Fruit fly (Drosophila melanogaster) whole organism, embryonic: ENCODE results near the gene scpr-B.

Source experiments
- Awh ChIP-seq: fragments of 200-800 bp; sonication (Bioruptor generic); IDR thresholded peaks from 2 replicates; pipeline ENCODE4, ENCODE4 v1.3.6; 2022; ENCODE audit warnings: missing biosample characterization, missing genetic modification characterization
- BEAF-32 ChIP-seq: fragments of 200-800 bp; sonication (Bioruptor generic); optimal IDR thresholded peaks from 3 replicates; lab custom pipeline; 2017; ENCODE audit warnings: missing biosample characterization, missing genetic modification characterization, mild to moderate bottlenecking, moderate library complexity, missing genetic modification reagents
- CG1233 ChIP-seq: fragments of 200-800 bp; sonication (Bioruptor generic); optimal IDR thresholded peaks from 4 replicates; lab custom pipeline; 2018; ENCODE audit warnings: missing biosample characterization, mild to moderate bottlenecking, missing genetic modification characterization
- CG12942 ChIP-seq: fragments of 200-800 bp; sonication (Bioruptor generic); optimal IDR thresholded peaks from 3 replicates; lab custom pipeline; 2016; ENCODE audit warnings: missing biosample characterization, missing genetic modification characterization
- CG13775 ChIP-seq: fragments of 200-800 bp; sonication (Bioruptor generic); optimal IDR thresholded peaks from 3 replicates; lab custom pipeline; 2017; ENCODE audit warnings: missing biosample characterization, mild to moderate bottlenecking, missing genetic modification characterization
- CG14050 ChIP-seq: fragments of 200-800 bp; sonication (Bioruptor generic); IDR thresholded peaks from 3 replicates; pipeline ENCODE4 v1.3.6; 2022; ENCODE audit warnings: missing biosample characterization, missing genetic modification characterization
- CG15011 ChIP-seq: fragments of 200-800 bp; sonication (Bioruptor generic); optimal IDR thresholded peaks from 3 replicates; lab custom pipeline; 2018; ENCODE audit warnings: missing biosample characterization, mild to moderate bottlenecking, missing genetic modification characterization
- CG1529 ChIP-seq: fragments of 200-800 bp; sonication (Bioruptor generic); optimal IDR thresholded peaks from 3 replicates; lab custom pipeline; 2018; ENCODE audit warnings: missing biosample characterization, missing genetic modification characterization
- CG15479 ChIP-seq: fragments of 200-800 bp; sonication (Bioruptor generic); optimal IDR thresholded peaks from 3 replicates; lab custom pipeline; 2019; ENCODE audit warnings: missing biosample characterization, mild to moderate bottlenecking, missing genetic modification characterization, moderate library complexity
- CG17328 ChIP-seq: fragments of 200-800 bp; sonication (Bioruptor generic); IDR thresholded peaks from 2 replicates; pipeline ENCODE4 v1.3.6; 2022; ENCODE audit warnings: missing biosample characterization, missing genetic modification characterization
- CG1792 ChIP-seq: fragments of 200-800 bp; sonication (Bioruptor generic); optimal IDR thresholded peaks from 2 replicates; lab custom pipeline; 2016; ENCODE audit warnings: missing biosample characterization, missing genetic modification characterization
- CG18476 ChIP-seq: fragments of 200-800 bp; sonication (Bioruptor generic); optimal IDR thresholded peaks from 2 replicates; lab custom pipeline; 2016; ENCODE audit warnings: missing biosample characterization, mild to moderate bottlenecking, missing genetic modification characterization
- CG18764 ChIP-seq: fragments of 200-800 bp; sonication (Bioruptor generic); optimal IDR thresholded peaks from 3 replicates; lab custom pipeline; 2016; ENCODE audit warnings: missing biosample characterization, missing genetic modification characterization
- CG3407 ChIP-seq: fragments of 200-800 bp; sonication (Bioruptor generic); optimal IDR thresholded peaks from 2 replicates; lab custom pipeline; 2018; ENCODE audit warnings: missing biosample characterization, mild to moderate bottlenecking, missing genetic modification characterization
- CG3838 ChIP-seq: fragments of 200-800 bp; sonication (Bioruptor generic); optimal IDR thresholded peaks from 3 replicates; lab custom pipeline; 2016; ENCODE audit warnings: missing biosample characterization, missing genetic modification characterization
- CG42726 ChIP-seq: fragments of 200-800 bp; sonication (Bioruptor generic); IDR thresholded peaks from 2 replicates; pipeline ENCODE4 v1.3.6; 2022; ENCODE audit warnings: missing biosample characterization, missing genetic modification characterization; ENCODE audit not compliant: partially characterized antibody
- CG43689 ChIP-seq: fragments of 200-800 bp; sonication (Bioruptor generic); IDR thresholded peaks from 2 replicates; pipeline ENCODE4 v1.3.6; 2022; ENCODE audit warnings: missing biosample characterization, missing genetic modification characterization
- CG5953 ChIP-seq: fragments of 200-800 bp; sonication (Bioruptor generic); IDR thresholded peaks from 2 replicates; pipeline ENCODE4 v1.3.6; 2022; ENCODE audit warnings: missing biosample characterization, missing genetic modification characterization
- CG6854 ChIP-seq: fragments of 200-800 bp; sonication (Bioruptor generic); optimal IDR thresholded peaks from 3 replicates; lab custom pipeline; 2017; ENCODE audit warnings: missing biosample characterization, mild to moderate bottlenecking, missing genetic modification characterization
- CG9215 ChIP-seq: fragments of 200-800 bp; sonication (Bioruptor generic); IDR thresholded peaks from 2 replicates; pipeline ENCODE4 v1.3.6; 2022; ENCODE audit warnings: missing biosample characterization, missing genetic modification characterization
- CG9817 ChIP-seq: fragments of 200-800 bp; sonication (Bioruptor generic); optimal IDR thresholded peaks from 2 replicates; lab custom pipeline; 2018; ENCODE audit warnings: missing biosample characterization, mild to moderate bottlenecking, missing genetic modification characterization, moderate library complexity
- E2f2 ChIP-seq: fragments of 200-800 bp; sonication (Bioruptor generic); IDR thresholded peaks from 2 replicates; pipeline ENCODE4 v1.3.6; 2022; ENCODE audit warnings: missing biosample characterization, missing genetic modification characterization
- GATAe ChIP-seq: fragments of 200-800 bp; sonication (Bioruptor generic); conservative IDR thresholded peaks from 2 replicates; pipeline ENCODE4 v1.3.6; 2022; ENCODE audit warnings: missing biosample characterization, missing genetic modification characterization
- Hand ChIP-seq: fragments of 200-800 bp; sonication (Bioruptor generic); optimal IDR thresholded peaks from 2 replicates; lab custom pipeline; 2017; ENCODE audit warnings: mild to moderate bottlenecking, missing biosample characterization, missing genetic modification reagents, missing genetic modification characterization
- Hsf ChIP-seq: fragments of 200-800 bp; sonication (Bioruptor generic); optimal IDR thresholded peaks from 3 replicates; lab custom pipeline; 2016; ENCODE audit warnings: missing biosample characterization, missing genetic modification characterization
- Kr ChIP-seq: fragments of 200-800 bp; sonication (Bioruptor generic); optimal IDR thresholded peaks from 2 replicates; lab custom pipeline; 2017; ENCODE audit warnings: missing biosample characterization, mild to moderate bottlenecking, missing genetic modification characterization
- Mad ChIP-seq: fragments of 200-800 bp; sonication (Bioruptor generic); optimal IDR thresholded peaks from 2 replicates; lab custom pipeline; 2016; ENCODE audit warnings: missing biosample characterization, missing genetic modification characterization
- Myb ChIP-seq: fragments of 200-800 bp; sonication (Bioruptor generic); optimal IDR thresholded peaks from 2 replicates; lab custom pipeline; 2016; ENCODE audit warnings: missing biosample characterization, missing genetic modification characterization
- NC2α ChIP-seq: fragments of 200-800 bp; sonication (Bioruptor generic); optimal IDR thresholded peaks from 2 replicates; lab custom pipeline; 2016; ENCODE audit warnings: missing biosample characterization, missing genetic modification characterization
- Nf-YB ChIP-seq: fragments of 200-800 bp; sonication (Bioruptor generic); optimal IDR thresholded peaks from 3 replicates; lab custom pipeline; 2019; ENCODE audit warnings: missing biosample characterization, mild to moderate bottlenecking, missing genetic modification characterization, moderate library complexity
- Oli ChIP-seq: fragments of 200-800 bp; sonication (Bioruptor generic); optimal IDR thresholded peaks from 2 replicates; lab custom pipeline; 2018; ENCODE audit warnings: missing biosample characterization, mild to moderate bottlenecking, missing genetic modification characterization, moderate library complexity
- Ravus ChIP-seq: fragments of 200-800 bp; sonication (Bioruptor generic); IDR thresholded peaks from 2 replicates; pipeline ENCODE4 v1.3.6; 2022; ENCODE audit warnings: missing biosample characterization, missing genetic modification characterization
- Stat92E ChIP-seq, 3 experiments: fragments of >200 bp in 2 of 3; fragments of 200-800 bp in 1 of 3; sonication (Bioruptor generic) in 1 of 3; optimal IDR thresholded peaks; 2 replicates each; lab custom pipeline; 2017 to 2019; ENCODE audit warnings: missing biosample characterization in 3 of 3, missing genetic modification characterization in 3 of 3, mild to moderate bottlenecking in 1 of 3, moderate library complexity in 1 of 3
- Xbp1 ChIP-seq: fragments of 200-800 bp; sonication (Bioruptor generic); optimal IDR thresholded peaks from 3 replicates; lab custom pipeline; 2016; ENCODE audit warnings: missing biosample characterization, mild to moderate bottlenecking, missing genetic modification characterization
- YL-1 ChIP-seq: fragments of 200-800 bp; sonication (Bioruptor generic); optimal IDR thresholded peaks from 3 replicates; lab custom pipeline; 2017; ENCODE audit warnings: missing biosample characterization, mild to moderate bottlenecking, missing genetic modification characterization
- ap ChIP-seq: fragments of 200-800 bp; sonication (Bioruptor generic); IDR thresholded peaks from 2 replicates; pipeline ENCODE4 v1.3.6; 2022; ENCODE audit warnings: missing biosample characterization, missing genetic modification characterization
- bigmax ChIP-seq: fragments of 200-800 bp; sonication (Bioruptor generic); optimal IDR thresholded peaks from 2 replicates; lab custom pipeline; 2018; ENCODE audit warnings: missing biosample characterization, mild to moderate bottlenecking, missing genetic modification characterization
- dpn ChIP-seq, 2 experiments: fragments of 200-800 bp; sonication (Bioruptor generic); optimal IDR thresholded peaks; 3 replicates each; lab custom pipeline; 2016; ENCODE audit warnings: missing biosample characterization in 2 of 2, missing genetic modification characterization in 2 of 2
- gcm ChIP-seq: fragments of 200-800 bp; sonication (Bioruptor generic); optimal IDR thresholded peaks from 2 replicates; lab custom pipeline; 2019; ENCODE audit warnings: missing biosample characterization, mild to moderate bottlenecking, missing genetic modification characterization, moderate library complexity
- insv ChIP-seq, 2 experiments: fragments of 200-800 bp; sonication (Bioruptor generic); optimal IDR thresholded peaks; 3 replicates each; lab custom pipeline; 2016 to 2018; ENCODE audit warnings: missing biosample characterization in 2 of 2, missing genetic modification characterization in 2 of 2
- klu ChIP-seq: fragments of 200-800 bp; sonication (Bioruptor generic); IDR thresholded peaks from 2 replicates; pipeline ENCODE4 v1.3.6; 2022; ENCODE audit warnings: missing biosample characterization, missing genetic modification characterization
- luna ChIP-seq: fragments of 200-800 bp; sonication (Bioruptor generic); optimal IDR thresholded peaks from 2 replicates; lab custom pipeline; 2016; ENCODE audit warnings: missing biosample characterization, missing genetic modification characterization
- nerfin-2 ChIP-seq: fragments of 200-800 bp; sonication (Bioruptor generic); IDR thresholded peaks from 2 replicates; pipeline ENCODE4 v1.3.6; 2022; ENCODE audit warnings: missing biosample characterization, missing genetic modification characterization; ENCODE audit not compliant: partially characterized antibody
- pan ChIP-seq, 4 experiments: fragments of >200 bp in 3 of 4; fragments of 200-800 bp in 1 of 4; sonication (Bioruptor generic) in 1 of 4; optimal IDR thresholded peaks in 3 of 4; IDR thresholded peaks in 1 of 4; 2 replicates each; pipeline versions ENCODE4 v1.3.6 to Lab custom; 2017 to 2022; ENCODE audit warnings: missing biosample characterization in 2 of 4, missing genetic modification characterization in 2 of 4, mixed read lengths in 1 of 4
- run ChIP-seq: fragments of 200-800 bp; sonication (Bioruptor generic); optimal IDR thresholded peaks from 3 replicates; lab custom pipeline; 2018; ENCODE audit warnings: missing biosample characterization, mild to moderate bottlenecking, missing genetic modification characterization
- sens-2 ChIP-seq: fragments of 200-800 bp; sonication (Bioruptor generic); IDR thresholded peaks from 2 replicates; pipeline ENCODE4 v1.3.6; 2022; ENCODE audit warnings: missing biosample characterization, missing genetic modification characterization
- seq ChIP-seq: fragments of 200-800 bp; sonication (Bioruptor generic); IDR thresholded peaks from 2 replicates; pipeline ENCODE4 v1.3.6; 2022; ENCODE audit warnings: missing biosample characterization, missing genetic modification characterization
- slp2 ChIP-seq: fragments of 200-800 bp; sonication (Bioruptor generic); optimal IDR thresholded peaks from 2 replicates; lab custom pipeline; 2016; ENCODE audit warnings: missing biosample characterization, missing genetic modification characterization
- sqz ChIP-seq: fragments of 200-800 bp; sonication (Bioruptor generic); optimal IDR thresholded peaks from 3 replicates; lab custom pipeline; 2018; ENCODE audit warnings: missing biosample characterization, mild to moderate bottlenecking, missing genetic modification characterization
- wdn ChIP-seq: fragments of 200-800 bp; sonication (Bioruptor generic); IDR thresholded peaks from 2 replicates; pipeline ENCODE4 v1.3.6; 2022; ENCODE audit warnings: missing biosample characterization, missing genetic modification characterization

Gene scpr-B

DNA sequence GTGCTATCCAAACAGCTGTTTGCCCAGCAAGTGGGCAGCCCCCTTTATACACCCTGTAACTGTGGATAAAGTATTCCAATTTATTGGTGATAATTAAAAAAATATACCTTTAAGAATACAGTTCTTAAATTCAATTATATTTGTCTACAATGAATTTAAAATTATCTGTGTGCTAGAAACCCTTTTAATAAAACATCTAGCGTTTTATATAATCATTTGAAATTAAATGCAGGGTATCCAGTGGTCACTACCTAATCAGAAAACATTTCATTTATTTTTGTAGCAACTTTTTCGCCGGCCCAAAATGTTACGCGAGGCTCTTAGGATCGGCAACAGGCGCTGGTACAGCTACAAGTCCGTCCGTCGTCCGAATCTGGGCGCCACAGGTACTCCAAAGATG lies 14.3 kb downstream of the scpr-B start, which contains the start of gene CG17726 (continued):
- TF ChIP-seq CG42726 (GFP tag; lab: Robert Waterston, UW) (no peak), klu (GFP tag; lab: Robert Waterston, UW) (peak; percentile 92), CG43689 (peak; percentile 97), Myb (GFP tag; lab: Kevin White, UChicago) (peak; percentile 61), seq (GFP tag; lab: Robert Waterston, UW) (peak; percentile 97), CG15011 (no peak), gcm (GFP tag; lab: Kevin White, UChicago) (peak; percentile 98), Kr (no peak), Oli (tag; lab: Kevin White, UChicago) (peak; percentile 97), ap (GFP tag; lab: Robert Waterston, UW) (peak; percentile 99), nerfin-2 (GFP tag; lab: Robert Waterston, UW) (no peak), dpn (GFP tag; optimal IDR thresholded peaks at IDR 0.05; lab: Kevin White, UChicago) (peak; percentile 91 to 97), bigmax (GFP tag; lab: Kevin White, UChicago) (no peak), CG15479 (GFP tag; lab: Kevin White, UChicago) (peak; percentile 65), Hand (peak; percentile 92), CG14050 (GFP tag; lab: Robert Waterston, UW) (peak; percentile 98), sens-2 (peak; percentile 97), sqz (GFP tag; lab: Kevin White, UChicago) (peak; percentile 93), CG17328 (GFP tag; lab: Robert Waterston, UW) (peak; percentile 99), insv (GFP tag; optimal IDR thresholded peaks at IDR 0.05; lab: Kevin White, UChicago) (peak in 1 of 2 experiments; percentile 60), slp2 (GFP tag; lab: Kevin White, UChicago) (peak; percentile 84), E2f2 (GFP tag; lab: Robert Waterston, UW) (peak; percentile 87), CG18476 (GFP tag; lab: Kevin White, UChicago) (peak; percentile 96), CG1529 (GFP tag; lab: Kevin White, UChicago) (peak; percentile 92), run (tag; lab: Kevin White, UChicago) (peak; percentile 96), CG12942 (peak; percentile 95), CG5953 (GFP tag; lab: Robert Waterston, UW) (peak; percentile 97), CG9215 (GFP tag; lab: Robert Waterston, UW) (peak; percentile 90), Stat92E (GFP tag; optimal IDR thresholded peaks at IDR 0.05; lab: Kevin White, UChicago) (peak in 1 of 3 experiments; percentile 94), Mad (GFP tag; lab: Kevin White, UChicago) (peak; percentile 89), luna (GFP tag; lab: Kevin White, UChicago) (peak; percentile 27), CG6854 (GFP tag; lab: Kevin White, UChicago) (peak; percentile 89), BEAF-32 (peak; percentile 16), CG18764 (GFP tag; lab: Kevin White, UChicago) (peak; percentile 89), pan (optimal IDR thresholded peaks at IDR 0.05; lab: Kevin White, UChicago) (peak in 1 of 2 experiments; percentile 73), pan (GFP tag; optimal IDR thresholded peaks at IDR 0.05 in 1 of 2, IDR thresholded peaks at IDR 0.05 in 1 of 2) (peak in 1 of 2 experiments; percentile 98), CG1792 (peak; percentile 62), Nf-YB (GFP tag; lab: Kevin White, UChicago) (peak; percentile 89), CG3838 (GFP tag; lab: Kevin White, UChicago) (peak; percentile 85), Hsf (GFP tag; lab: Kevin White, UChicago) (peak; percentile 97), GATAe (peak; percentile 88), YL-1 (peak; percentile 95), wdn (peak; percentile 96), Awh (GFP tag; lab: Robert Waterston, UW) (peak; percentile 99), Ravus (GFP tag; lab: Robert Waterston, UW) (peak; percentile 95), CG13775 (GFP tag; lab: Kevin White, UChicago) (peak; percentile 96), CG3407 (peak; percentile 94), CG9817 (peak; percentile 96), CG1233 (peak; percentile 91), Xbp1 (GFP tag; lab: Kevin White, UChicago) (peak; percentile 98), NC2α (GFP tag; lab: Kevin White, UChicago) (peak; percentile 77)
